Worm (Caenorhabditis elegans) whole organism, young adult: ENCODE results near the gene hot-6.

Experiments
- C06A6.2 ChIP-seq: fragments of 200-800 bp; sonication (Bioruptor generic); conservative IDR thresholded peaks from 2 replicates; pipeline ENCODE4 v1.3.6; 2022; ENCODE audit warnings: missing genetic modification characterization, missing compliant biosample characterization
- C17E4.6 ChIP-seq: fragments of 200-800 bp; sonication (Bioruptor generic); IDR thresholded peaks from 2 replicates; pipeline ENCODE4 v1.3.6; 2022; ENCODE audit warnings: missing genetic modification reagents, missing genetic modification characterization, missing compliant biosample characterization
- D2030.7 ChIP-seq: fragments of 200-800 bp; sonication (Bioruptor generic); IDR thresholded peaks from 2 replicates; pipeline ENCODE4 v1.3.6; 2022; ENCODE audit warnings: missing genetic modification reagents, missing genetic modification characterization, missing compliant biosample characterization
- F10E7.11 ChIP-seq: sonication (generic microtip); optimal IDR thresholded peaks from 2 replicates; lab custom pipeline; 2017; ENCODE audit warnings: mild to moderate bottlenecking, missing genetic modification characterization, moderate library complexity, missing compliant biosample characterization
- F37B4.10 ChIP-seq: fragments of 200-800 bp; sonication (Bioruptor generic); IDR thresholded peaks from 2 replicates; pipeline ENCODE4 v1.3.6; 2022; ENCODE audit warnings: missing genetic modification characterization, missing compliant biosample characterization
- F39B2.1 ChIP-seq: fragments of 200-800 bp; sonication (Bioruptor generic); IDR thresholded peaks from 2 replicates; pipeline ENCODE4 v1.3.6; 2022; ENCODE audit warnings: missing genetic modification reagents, missing genetic modification characterization, missing compliant biosample characterization
- F57A8.1 ChIP-seq: fragments of 200-800 bp; sonication (Bioruptor generic); optimal IDR thresholded peaks from 2 replicates; lab custom pipeline; 2018; ENCODE audit warnings: mild to moderate bottlenecking, missing genetic modification characterization, moderate library complexity, missing compliant biosample characterization
- K11D2.4 ChIP-seq: fragments of 200-800 bp; sonication (Bioruptor generic); IDR thresholded peaks from 2 replicates; pipeline ENCODE4 v1.3.6; 2022; ENCODE audit warnings: missing genetic modification reagents, missing genetic modification characterization, missing compliant biosample characterization
- K12H6.12 ChIP-seq: fragments of 200-800 bp; sonication (Bioruptor generic); optimal IDR thresholded peaks from 2 replicates; lab custom pipeline; 2018; ENCODE audit warnings: mild to moderate bottlenecking, missing genetic modification characterization, missing compliant biosample characterization
- Y53G8AR.9 ChIP-seq: fragments of 200-800 bp; sonication (Bioruptor generic); conservative IDR thresholded peaks from 2 replicates; pipeline ENCODE4 v1.3.6; 2022; ENCODE audit warnings: missing genetic modification reagents, missing genetic modification characterization, missing compliant biosample characterization
- Y67H2A.10 ChIP-seq: fragments of 200-800 bp; sonication (Bioruptor generic); conservative IDR thresholded peaks from 2 replicates; pipeline ENCODE4 v1.3.6; 2022; ENCODE audit warnings: missing genetic modification reagents, missing genetic modification characterization, missing compliant biosample characterization
- Y79H2A.3 ChIP-seq: fragments of 200-800 bp; sonication (Bioruptor generic); conservative IDR thresholded peaks from 2 replicates; pipeline ENCODE4 v1.3.6; 2022; ENCODE audit warnings: missing genetic modification reagents, missing genetic modification characterization, missing compliant biosample characterization
- aptf-3 ChIP-seq: fragments of 200-800 bp; sonication (Bioruptor generic); IDR thresholded peaks from 2 replicates; pipeline ENCODE4 v1.3.6; 2022; ENCODE audit warnings: missing genetic modification characterization, missing compliant biosample characterization
- atf-7 ChIP-seq: sonication (generic microtip); optimal IDR thresholded peaks from 2 replicates; lab custom pipeline; 2017; ENCODE audit warnings: mild to moderate bottlenecking, missing genetic modification characterization, missing compliant biosample characterization
- bed-1 ChIP-seq: fragments of 200-800 bp; sonication (Bioruptor generic); IDR thresholded peaks from 2 replicates; pipeline ENCODE4 v1.3.6; 2022; ENCODE audit warnings: missing genetic modification reagents, missing genetic modification characterization, missing compliant biosample characterization
- bed-2 ChIP-seq: fragments of 200-800 bp; sonication (Bioruptor generic); IDR thresholded peaks from 2 replicates; pipeline ENCODE4 v1.3.6; 2022; ENCODE audit warnings: missing genetic modification reagents, missing genetic modification characterization, missing compliant biosample characterization
- cebp-1 ChIP-seq, 2 experiments: fragments of 200-800 bp in 1 of 2; sonication (Bioruptor generic) in 1 of 2; sonication (generic microtip) in 1 of 2; IDR thresholded peaks in 1 of 2; optimal IDR thresholded peaks in 1 of 2; 2 replicates each; pipeline versions ENCODE4 v1.3.6 to Lab custom; 2017 to 2022; ENCODE audit warnings: missing compliant biosample characterization in 2 of 2, missing genetic modification characterization in 2 of 2, mild to moderate bottlenecking in 1 of 2, missing genetic modification reagents in 1 of 2, moderate library complexity in 1 of 2
- ceh-100 ChIP-seq: fragments of 200-800 bp; sonication (Bioruptor generic); IDR thresholded peaks from 2 replicates; pipeline ENCODE4 v1.3.6; 2022; ENCODE audit warnings: missing genetic modification reagents, missing genetic modification characterization, missing compliant biosample characterization
- ceh-27 ChIP-seq: fragments of 200-800 bp; sonication (Bioruptor generic); optimal IDR thresholded peaks from 2 replicates; lab custom pipeline; 2018; ENCODE audit warnings: mild to moderate bottlenecking, missing genetic modification characterization, moderate library complexity, missing compliant biosample characterization
- dox-1 ChIP-seq: fragments of 200-800 bp; sonication (Bioruptor generic); IDR thresholded peaks from 2 replicates; pipeline ENCODE4 v1.3.6; 2022; ENCODE audit warnings: missing genetic modification reagents, missing genetic modification characterization, missing compliant biosample characterization
- dpff-1 ChIP-seq: sonication (generic microtip); optimal IDR thresholded peaks from 2 replicates; lab custom pipeline; 2017; ENCODE audit warnings: mild to moderate bottlenecking, missing genetic modification characterization, missing compliant biosample characterization
- dpl-1 ChIP-seq: fragments of 150-350 bp; optimal IDR thresholded peaks from 2 replicates; lab custom pipeline; 2014; ENCODE audit warnings: missing biosample characterization, missing genetic modification reagents, missing genetic modification characterization
- efl-1 ChIP-seq: fragments of 150-350 bp; optimal IDR thresholded peaks from 2 replicates; lab custom pipeline; 2014; ENCODE audit warnings: missing biosample characterization, missing genetic modification reagents, missing genetic modification characterization
- ekl-4 ChIP-seq: fragments of 200-800 bp; sonication (Bioruptor generic); IDR thresholded peaks from 2 replicates; pipeline ENCODE4 v1.3.6; 2022; ENCODE audit warnings: missing genetic modification reagents, missing genetic modification characterization, missing compliant biosample characterization
- let-526 ChIP-seq: fragments of 200-800 bp; sonication (Bioruptor generic); IDR thresholded peaks from 2 replicates; pipeline ENCODE4 v1.3.6; 2022; ENCODE audit warnings: missing genetic modification reagents, missing genetic modification characterization, missing compliant biosample characterization
- lin-35 ChIP-seq, 3 experiments: fragments of 150-350 bp in 2 of 3; sonication (generic microtip) in 1 of 3; optimal IDR thresholded peaks; 2 replicates each; lab custom pipeline; 2014 to 2018; ENCODE audit warnings: missing biosample characterization in 3 of 3, missing genetic modification characterization in 3 of 3, missing genetic modification reagents in 3 of 3
- lin-40 ChIP-seq: sonication (generic microtip); optimal IDR thresholded peaks from 2 replicates; lab custom pipeline; 2016; ENCODE audit warnings: missing genetic modification characterization, mild to moderate bottlenecking, missing compliant biosample characterization, missing genotype, missing genetic modification reagents
- lsl-1 ChIP-seq: fragments of 200-800 bp; sonication (Bioruptor generic); optimal IDR thresholded peaks from 2 replicates; lab custom pipeline; 2018; ENCODE audit warnings: mild to moderate bottlenecking, missing genetic modification characterization, moderate library complexity, missing compliant biosample characterization
- madf-10 ChIP-seq: sonication (generic microtip); optimal IDR thresholded peaks from 2 replicates; lab custom pipeline; 2016; ENCODE audit warnings: mild to moderate bottlenecking, missing genetic modification characterization, missing compliant biosample characterization
- madf-6 ChIP-seq: fragments of 200-800 bp; sonication (Bioruptor generic); IDR thresholded peaks from 2 replicates; pipeline ENCODE4 v1.3.6; 2022; ENCODE audit warnings: missing genetic modification reagents, missing genetic modification characterization, missing compliant biosample characterization
- madf-8 ChIP-seq: fragments of 200-800 bp; sonication (Bioruptor generic); conservative IDR thresholded peaks from 2 replicates; pipeline ENCODE4 v1.3.6; 2022; ENCODE audit warnings: missing genetic modification reagents, missing genetic modification characterization, missing compliant biosample characterization
- mcd-1 ChIP-seq: fragments of 200-800 bp; sonication (Bioruptor generic); IDR thresholded peaks from 2 replicates; pipeline ENCODE4 v1.3.6; 2022; ENCODE audit warnings: missing genetic modification reagents, missing genetic modification characterization, missing compliant biosample characterization
- nfya-1 ChIP-seq: sonication (generic microtip); optimal IDR thresholded peaks from 2 replicates; lab custom pipeline; 2017; ENCODE audit warnings: antibody characterized with exemption, missing compliant biosample characterization, missing genetic modification characterization, borderline replicate concordance; ENCODE audit not compliant: insufficient read depth
- nfya-2 ChIP-seq: fragments of 200-800 bp; sonication (Bioruptor generic); IDR thresholded peaks from 2 replicates; pipeline ENCODE4 v1.3.6; 2022; ENCODE audit warnings: missing genetic modification reagents, missing genetic modification characterization, missing compliant biosample characterization
- nfyb-1 ChIP-seq: fragments of 200-800 bp; sonication (Bioruptor generic); IDR thresholded peaks from 2 replicates; pipeline ENCODE4 v1.3.6; 2022; ENCODE audit warnings: missing genetic modification reagents, missing genetic modification characterization, missing compliant biosample characterization
- nhr-179 ChIP-seq: sonication (generic microtip); optimal IDR thresholded peaks from 2 replicates; lab custom pipeline; 2016; ENCODE audit warnings: mild to moderate bottlenecking, missing genetic modification characterization, missing compliant biosample characterization
- nhr-80 ChIP-seq: sonication (generic microtip); optimal IDR thresholded peaks from 2 replicates; lab custom pipeline; 2016; ENCODE audit warnings: missing genetic modification characterization, missing compliant biosample characterization
- nhr-90 ChIP-seq: sonication (generic microtip); optimal IDR thresholded peaks from 2 replicates; lab custom pipeline; 2016; ENCODE audit warnings: missing genotype, mild to moderate bottlenecking, missing genetic modification characterization, missing compliant biosample characterization
- pbrm-1 ChIP-seq: fragments of 200-800 bp; sonication (Bioruptor generic); IDR thresholded peaks from 2 replicates; pipeline ENCODE4 v1.3.6; 2022; ENCODE audit warnings: missing genetic modification reagents, missing genetic modification characterization, missing compliant biosample characterization
- snpc-1.1 ChIP-seq: sonication (generic microtip); optimal IDR thresholded peaks from 2 replicates; lab custom pipeline; 2017; ENCODE audit warnings: missing genetic modification characterization, mild to moderate bottlenecking, missing compliant biosample characterization, antibody characterized with exemption, moderate library complexity, missing genotype, missing genetic modification reagents; ENCODE audit not compliant: insufficient read depth
- snpc-1.3 ChIP-seq: sonication (generic microtip); optimal IDR thresholded peaks from 2 replicates; lab custom pipeline; 2017; ENCODE audit warnings: missing genetic modification characterization, mild to moderate bottlenecking, missing compliant biosample characterization, antibody characterized with exemption, moderate library complexity, missing genotype, missing genetic modification reagents; ENCODE audit not compliant: insufficient read depth
- tbp1 ChIP-seq: fragments of 200-800 bp; sonication (Bioruptor generic); optimal IDR thresholded peaks from 2 replicates; lab custom pipeline; 2018; ENCODE audit warnings: mild to moderate bottlenecking, missing genetic modification characterization, missing compliant biosample characterization
- zfh-2 ChIP-seq: fragments of 200-800 bp; sonication (Bioruptor generic); conservative IDR thresholded peaks from 2 replicates; pipeline ENCODE4 v1.3.6; 2022; ENCODE audit warnings: missing genetic modification reagents, missing genetic modification characterization, missing compliant biosample characterization
- zim-3 ChIP-seq: sonication (generic microtip); optimal IDR thresholded peaks from 2 replicates; lab custom pipeline; 2017; ENCODE audit warnings: mild to moderate bottlenecking, missing genetic modification characterization, moderate library complexity, missing compliant biosample characterization
- ztf-22 ChIP-seq: fragments of 200-800 bp; sonication (Bioruptor generic); optimal IDR thresholded peaks from 2 replicates; lab custom pipeline; 2018; ENCODE audit warnings: mild to moderate bottlenecking, missing genetic modification characterization, moderate library complexity, missing compliant biosample characterization
- ztf-25 ChIP-seq: fragments of 200-800 bp; sonication (Bioruptor generic); IDR thresholded peaks from 2 replicates; pipeline ENCODE4 v1.3.6; 2022; ENCODE audit warnings: missing genetic modification reagents, missing genetic modification characterization, missing compliant biosample characterization
- ztf-28 ChIP-seq: fragments of 200-800 bp; sonication (Bioruptor generic); IDR thresholded peaks from 2 replicates; pipeline ENCODE4 v1.3.6; 2022; ENCODE audit warnings: missing genetic modification reagents, missing genetic modification characterization, missing compliant biosample characterization

Gene hot-6

DNA sequence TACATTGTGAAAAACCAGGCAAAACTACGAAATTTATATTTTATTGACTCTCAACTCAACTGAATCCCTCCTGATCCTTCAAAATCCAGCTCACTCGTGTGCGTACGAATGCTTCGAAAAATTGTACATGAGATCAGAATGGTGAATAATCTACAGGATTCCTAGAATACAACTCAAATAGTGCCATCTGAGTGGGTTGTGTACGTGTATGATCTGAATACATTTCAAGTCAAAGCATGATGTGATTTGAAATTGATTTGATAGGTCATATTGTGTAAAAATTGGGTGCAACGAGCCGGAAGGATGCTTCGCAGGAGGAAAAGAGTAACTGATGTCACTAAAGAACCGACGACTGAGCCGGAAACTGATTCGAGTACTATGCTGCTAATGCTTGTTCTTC, 12.0 kb downstream of the hot-6 start:
- no peak for TF ChIP-seq nfya-1
- TF ChIP-seq ztf-25 (GFP tag; lab: Robert Waterston, UW), result no peak

DNA sequence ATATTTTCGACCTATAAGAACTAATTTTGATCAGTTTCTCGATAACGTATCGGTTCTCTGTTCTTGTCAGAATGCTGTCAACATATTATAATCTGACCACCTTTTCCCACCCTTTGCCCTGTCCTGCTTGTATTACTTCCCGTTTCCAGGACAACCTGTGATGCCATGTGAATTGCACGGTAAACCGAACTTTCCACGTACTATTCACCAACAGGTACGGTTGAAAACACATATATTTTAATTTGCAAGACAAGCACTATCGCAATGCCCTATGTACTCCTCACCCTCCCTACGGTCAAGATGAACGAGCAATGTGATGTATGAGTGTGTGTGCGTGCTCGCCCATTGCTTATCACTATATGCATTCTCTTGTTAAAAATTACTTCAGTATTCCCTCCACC, 13.6 kb downstream of the hot-6 start:
- TF ChIP-seq bed-1, result no peak
- no peak for TF ChIP-seq dpl-1 (GFP tag; lab: Kevin White, UChicago)
- 0 out of 2 replicates have a peak, but pooled peaks have one; percentile 7 for TF ChIP-seq pbrm-1
- TF ChIP-seq Y79H2A.3 (GFP tag; lab: Robert Waterston, UW), result no peak
- TF ChIP-seq D2030.7 (GFP tag; lab: Robert Waterston, UW), result no peak
- TF ChIP-seq lin-40 (tag; lab: Kevin White, UChicago), result peak; percentile 4
- TF ChIP-seq tbp1, result peak; percentile 2
- peak; percentile 62 for TF ChIP-seq nhr-90 (tag; lab: Kevin White, UChicago)
- TF ChIP-seq C06A6.2 (GFP tag; lab: Robert Waterston, UW), result no peak
- TF ChIP-seq ztf-28 (GFP tag; lab: Robert Waterston, UW), result no peak
- no peak for TF ChIP-seq cebp-1 (GFP tag; IDR thresholded peaks at IDR 0.05; lab: Robert Waterston, UW)
- TF ChIP-seq cebp-1 (tag; optimal IDR thresholded peaks at IDR 0.05; lab: Kevin White, UChicago), result peak; percentile 22
- no peak for TF ChIP-seq ceh-27 (GFP tag; lab: Kevin White, UChicago)
- TF ChIP-seq snpc-1.1 (tag; lab: Kevin White, UChicago), result no peak
- TF ChIP-seq F37B4.10 (GFP tag; lab: Robert Waterston, UW), result no peak
- no peak for TF ChIP-seq dpff-1 (tag; lab: Kevin White, UChicago)
- TF ChIP-seq K11D2.4 (GFP tag; lab: Robert Waterston, UW), result no peak
- TF ChIP-seq madf-10 (tag; lab: Kevin White, UChicago), result peak; percentile 13
- peak; percentile 99 for TF ChIP-seq nhr-80 (tag; lab: Kevin White, UChicago)
- peak; percentile 60 for TF ChIP-seq dox-1 (GFP tag; lab: Robert Waterston, UW)
- TF ChIP-seq F57A8.1 (GFP tag; lab: Kevin White, UChicago), result no peak
- TF ChIP-seq madf-6 (GFP tag; lab: Robert Waterston, UW), result no peak
- no peak for TF ChIP-seq aptf-3 (GFP tag; lab: Robert Waterston, UW)
- no peak for TF ChIP-seq efl-1 (GFP tag; lab: Kevin White, UChicago)
- TF ChIP-seq Y53G8AR.9 (GFP tag; lab: Robert Waterston, UW), result no peak
- TF ChIP-seq snpc-1.3 (tag; lab: Kevin White, UChicago), result no peak
- no peak for TF ChIP-seq mcd-1 (GFP tag; lab: Robert Waterston, UW)
- peak; percentile 69 for TF ChIP-seq atf-7
- no peak for TF ChIP-seq madf-8 (GFP tag; lab: Robert Waterston, UW)
- no peak for TF ChIP-seq C17E4.6
- no peak for TF ChIP-seq lsl-1 (GFP tag; lab: Kevin White, UChicago)
- no peak for TF ChIP-seq bed-2
- no peak for TF ChIP-seq ceh-100 (GFP tag; lab: Robert Waterston, UW)
- no peak for TF ChIP-seq nhr-179 (tag; lab: Kevin White, UChicago)
- no peak for TF ChIP-seq F39B2.1 (GFP tag; lab: Robert Waterston, UW)
- TF ChIP-seq zfh-2 (GFP tag; lab: Robert Waterston, UW), result no peak
- TF ChIP-seq ztf-22 (GFP tag; lab: Kevin White, UChicago), result peak; percentile 89
- no peak for TF ChIP-seq nfyb-1 (GFP tag; lab: Robert Waterston, UW)
- no peak for TF ChIP-seq nfya-2 (GFP tag; lab: Robert Waterston, UW)
- TF ChIP-seq lin-35 (GFP tag; optimal IDR thresholded peaks at IDR 0.05; lab: Kevin White, UChicago), result no peak
- no peak for TF ChIP-seq Y67H2A.10
- TF ChIP-seq K12H6.12 (tag; lab: Kevin White, UChicago), result no peak
- TF ChIP-seq ekl-4 (GFP tag; lab: Robert Waterston, UW), result no peak
- no peak for TF ChIP-seq let-526
- TF ChIP-seq F10E7.11 (tag; lab: Kevin White, UChicago), result no peak
- no peak for TF ChIP-seq zim-3 (tag; lab: Kevin White, UChicago)
